Worm (Caenorhabditis elegans) whole organism, midembryonic: Measurements from ENCODE around the gene T05B4.8.

Experiments
- flt-1 ChIP-seq: fragments of 200-800 bp; sonication (Bioruptor generic); IDR thresholded peaks from 2 replicates; pipeline ENCODE4 v1.3.6; 2022; ENCODE audit warnings: missing genetic modification characterization, missing compliant biosample characterization
- ref-1 ChIP-seq: fragments of 200-800 bp; sonication (Bioruptor generic); conservative IDR thresholded peaks from 2 replicates; pipeline ENCODE4 v1.3.6; 2022; ENCODE audit warnings: missing genetic modification reagents, missing genetic modification characterization, missing compliant biosample characterization
- ztf-23 ChIP-seq: fragments of 200-800 bp; sonication (Bioruptor generic); IDR thresholded peaks from 2 replicates; pipeline ENCODE4 v1.3.6; 2022; ENCODE audit warnings: missing genetic modification reagents, missing genetic modification characterization, missing compliant biosample characterization

- TF ChIP-seq ref-1 (GFP tag; lab: Robert Waterston, UW): no peak
- TF ChIP-seq ztf-23 (GFP tag; lab: Robert Waterston, UW): no peak
- TF ChIP-seq flt-1 (GFP tag; lab: Robert Waterston, UW): no peak
Observed at ce11 chrV:4112516-4112915, 3.5 kb downstream of the T05B4.8 start, which contains the start of gene srw-134.
